Worm (Caenorhabditis elegans) whole organism, young adult: ENCODE results near the gene puf-11.

Experiments
- B0019.2 ChIP-seq: fragments of 200-800 bp; sonication (Bioruptor generic); conservative IDR thresholded peaks from 2 replicates; pipeline ENCODE4 v1.3.6; 2022; ENCODE audit warnings: missing genetic modification reagents, missing genetic modification characterization, missing compliant biosample characterization
- B0261.1 ChIP-seq: sonication (generic microtip); optimal IDR thresholded peaks from 2 replicates; lab custom pipeline; 2016; ENCODE audit warnings: mild to moderate bottlenecking, missing genetic modification characterization, moderate library complexity, missing compliant biosample characterization
- F23B12.7 ChIP-seq: sonication (generic microtip); optimal IDR thresholded peaks from 2 replicates; lab custom pipeline; 2017; ENCODE audit warnings: missing genetic modification characterization, mild to moderate bottlenecking, missing compliant biosample characterization, antibody characterized with exemption, moderate library complexity; ENCODE audit not compliant: insufficient read depth
- F33H1.4 ChIP-seq: fragments of 200-800 bp; sonication (Bioruptor generic); IDR thresholded peaks from 2 replicates; pipeline ENCODE4 v1.3.6; 2022; ENCODE audit warnings: missing genetic modification reagents, missing genetic modification characterization, missing compliant biosample characterization
- F39B2.1 ChIP-seq: fragments of 200-800 bp; sonication (Bioruptor generic); IDR thresholded peaks from 2 replicates; pipeline ENCODE4 v1.3.6; 2022; ENCODE audit warnings: missing genetic modification reagents, missing genetic modification characterization, missing compliant biosample characterization
- F55B11.4 ChIP-seq: sonication (generic microtip); optimal IDR thresholded peaks from 2 replicates; lab custom pipeline; 2016; ENCODE audit warnings: missing compliant biosample characterization, missing genetic modification characterization, borderline replicate concordance; ENCODE audit not compliant: insufficient read depth
- T07F8.4 ChIP-seq: sonication (generic microtip); optimal IDR thresholded peaks from 2 replicates; lab custom pipeline; 2016; ENCODE audit warnings: mild to moderate bottlenecking, missing genetic modification characterization, moderate library complexity, missing compliant biosample characterization
- T26A5.8 ChIP-seq: sonication (generic microtip); optimal IDR thresholded peaks from 2 replicates; lab custom pipeline; 2016; ENCODE audit warnings: missing genetic modification characterization, missing compliant biosample characterization
- Y67H2A.10 ChIP-seq: fragments of 200-800 bp; sonication (Bioruptor generic); conservative IDR thresholded peaks from 2 replicates; pipeline ENCODE4 v1.3.6; 2022; ENCODE audit warnings: missing genetic modification reagents, missing genetic modification characterization, missing compliant biosample characterization
- Y95B8A.8 ChIP-seq: fragments of 200-800 bp; sonication (Bioruptor generic); IDR thresholded peaks from 2 replicates; pipeline ENCODE4 v1.3.6; 2022; ENCODE audit warnings: missing genetic modification reagents, missing genetic modification characterization, missing compliant biosample characterization
- ZK185.1 ChIP-seq: sonication (generic microtip); optimal IDR thresholded peaks from 2 replicates; lab custom pipeline; 2016; ENCODE audit warnings: mild to moderate bottlenecking, missing genetic modification characterization, missing compliant biosample characterization; ENCODE audit not compliant: poor library complexity, severe bottlenecking
- ama-1 ChIP-seq, 3 experiments: fragments of 150-350 bp in 1 of 3; sonication (generic microtip) in 2 of 3; optimal IDR thresholded peaks; 2 replicates each; lab custom pipeline; 2014 to 2018; ENCODE audit warnings: missing biosample characterization in 2 of 3, missing genetic modification characterization in 2 of 3, missing genetic modification reagents in 2 of 3
- aptf-3 ChIP-seq: fragments of 200-800 bp; sonication (Bioruptor generic); IDR thresholded peaks from 2 replicates; pipeline ENCODE4 v1.3.6; 2022; ENCODE audit warnings: missing genetic modification characterization, missing compliant biosample characterization
- attf-3 ChIP-seq: fragments of 200-800 bp; sonication (Bioruptor generic); conservative IDR thresholded peaks from 2 replicates; pipeline ENCODE4 v1.3.6; 2022; ENCODE audit warnings: missing genetic modification reagents, missing genetic modification characterization, missing compliant biosample characterization
- bed-2 ChIP-seq: fragments of 200-800 bp; sonication (Bioruptor generic); IDR thresholded peaks from 2 replicates; pipeline ENCODE4 v1.3.6; 2022; ENCODE audit warnings: missing genetic modification reagents, missing genetic modification characterization, missing compliant biosample characterization
- ccch-3 ChIP-seq: fragments of 200-800 bp; sonication (Bioruptor generic); optimal IDR thresholded peaks from 2 replicates; lab custom pipeline; 2018; ENCODE audit warnings: mild to moderate bottlenecking, missing genetic modification characterization, missing compliant biosample characterization
- ceh-40 ChIP-seq: fragments of 200-800 bp; sonication (Bioruptor generic); IDR thresholded peaks from 2 replicates; pipeline ENCODE4 v1.3.6; 2022; ENCODE audit warnings: missing genetic modification characterization, missing compliant biosample characterization
- die-1 ChIP-seq: sonication (generic microtip); optimal IDR thresholded peaks from 2 replicates; lab custom pipeline; 2016; ENCODE audit warnings: missing genotype, mild to moderate bottlenecking, missing genetic modification characterization, missing compliant biosample characterization
- dox-1 ChIP-seq: fragments of 200-800 bp; sonication (Bioruptor generic); IDR thresholded peaks from 2 replicates; pipeline ENCODE4 v1.3.6; 2022; ENCODE audit warnings: missing genetic modification reagents, missing genetic modification characterization, missing compliant biosample characterization
- dpff-1 ChIP-seq: sonication (generic microtip); optimal IDR thresholded peaks from 2 replicates; lab custom pipeline; 2017; ENCODE audit warnings: mild to moderate bottlenecking, missing genetic modification characterization, missing compliant biosample characterization
- efl-1 ChIP-seq: fragments of 150-350 bp; optimal IDR thresholded peaks from 2 replicates; lab custom pipeline; 2014; ENCODE audit warnings: missing biosample characterization, missing genetic modification reagents, missing genetic modification characterization
- ets-4 ChIP-seq: fragments of 200-800 bp; sonication (Bioruptor generic); optimal IDR thresholded peaks from 2 replicates; lab custom pipeline; 2018; ENCODE audit warnings: mild to moderate bottlenecking, missing genetic modification characterization, missing compliant biosample characterization
- hsf-1 ChIP-seq: fragments of 200-800 bp; sonication (Bioruptor generic); IDR thresholded peaks from 2 replicates; pipeline ENCODE4 v1.3.6; 2022; ENCODE audit warnings: missing genetic modification reagents, missing genetic modification characterization, missing compliant biosample characterization
- lin-26 ChIP-seq: fragments of 200-800 bp; sonication (Bioruptor generic); IDR thresholded peaks from 2 replicates; pipeline ENCODE4 v1.3.6; 2022; ENCODE audit warnings: missing genetic modification reagents, missing genetic modification characterization, missing compliant biosample characterization
- lin-35 ChIP-seq, 3 experiments: fragments of 150-350 bp in 2 of 3; sonication (generic microtip) in 1 of 3; optimal IDR thresholded peaks; 2 replicates each; lab custom pipeline; 2014 to 2018; ENCODE audit warnings: missing biosample characterization in 3 of 3, missing genetic modification characterization in 3 of 3, missing genetic modification reagents in 3 of 3
- lsy-27 ChIP-seq: sonication (generic microtip); optimal IDR thresholded peaks from 2 replicates; lab custom pipeline; 2017; ENCODE audit warnings: missing genetic modification characterization, mild to moderate bottlenecking, missing compliant biosample characterization, antibody characterized with exemption, missing genotype, borderline replicate concordance; ENCODE audit not compliant: insufficient read depth
- mcd-1 ChIP-seq: fragments of 200-800 bp; sonication (Bioruptor generic); IDR thresholded peaks from 2 replicates; pipeline ENCODE4 v1.3.6; 2022; ENCODE audit warnings: missing genetic modification reagents, missing genetic modification characterization, missing compliant biosample characterization
- nfya-1 ChIP-seq: sonication (generic microtip); optimal IDR thresholded peaks from 2 replicates; lab custom pipeline; 2017; ENCODE audit warnings: antibody characterized with exemption, missing compliant biosample characterization, missing genetic modification characterization, borderline replicate concordance; ENCODE audit not compliant: insufficient read depth
- nfya-2 ChIP-seq: fragments of 200-800 bp; sonication (Bioruptor generic); IDR thresholded peaks from 2 replicates; pipeline ENCODE4 v1.3.6; 2022; ENCODE audit warnings: missing genetic modification reagents, missing genetic modification characterization, missing compliant biosample characterization
- nfyb-1 ChIP-seq: fragments of 200-800 bp; sonication (Bioruptor generic); IDR thresholded peaks from 2 replicates; pipeline ENCODE4 v1.3.6; 2022; ENCODE audit warnings: missing genetic modification reagents, missing genetic modification characterization, missing compliant biosample characterization
- pbrm-1 ChIP-seq: fragments of 200-800 bp; sonication (Bioruptor generic); IDR thresholded peaks from 2 replicates; pipeline ENCODE4 v1.3.6; 2022; ENCODE audit warnings: missing genetic modification reagents, missing genetic modification characterization, missing compliant biosample characterization
- rec-8 ChIP-seq, 2 experiments: sonication (generic microtip); optimal IDR thresholded peaks; 2 replicates each; lab custom pipeline; 2016; ENCODE audit warnings: mild to moderate bottlenecking in 2 of 2, missing genetic modification characterization in 2 of 2, missing genetic modification reagents in 2 of 2, missing genotype in 2 of 2, missing biosample characterization in 1 of 2, missing compliant biosample characterization in 1 of 2, moderate library complexity in 1 of 2
- snpc-1.1 ChIP-seq: sonication (generic microtip); optimal IDR thresholded peaks from 2 replicates; lab custom pipeline; 2017; ENCODE audit warnings: missing genetic modification characterization, mild to moderate bottlenecking, missing compliant biosample characterization, antibody characterized with exemption, moderate library complexity, missing genotype, missing genetic modification reagents; ENCODE audit not compliant: insufficient read depth
- snpc-3.4 ChIP-seq: sonication (generic microtip); optimal IDR thresholded peaks from 2 replicates; lab custom pipeline; 2017; ENCODE audit warnings: missing genetic modification characterization, mild to moderate bottlenecking, missing compliant biosample characterization, antibody characterized with exemption, moderate library complexity, missing genotype, missing genetic modification reagents
- snpc-4 ChIP-seq, 5 experiments: fragments of 150-350 bp in 1 of 5; sonication (generic microtip) in 4 of 5; optimal IDR thresholded peaks; 2 replicates each; lab custom pipeline; 2014 to 2018; ENCODE audit warnings: missing genetic modification characterization in 5 of 5, missing biosample characterization in 3 of 5, antibody characterized with exemption in 2 of 5, mild to moderate bottlenecking in 2 of 5, missing compliant biosample characterization in 2 of 5, missing genotype in 2 of 5, moderate library complexity in 2 of 5, missing genetic modification reagents in 1 of 5
- tbp1 ChIP-seq: fragments of 200-800 bp; sonication (Bioruptor generic); optimal IDR thresholded peaks from 2 replicates; lab custom pipeline; 2018; ENCODE audit warnings: mild to moderate bottlenecking, missing genetic modification characterization, missing compliant biosample characterization
- unc-130 ChIP-seq: sonication (generic microtip); optimal IDR thresholded peaks from 2 replicates; lab custom pipeline; 2016; ENCODE audit warnings: missing genetic modification reagents, missing genetic modification characterization, missing compliant biosample characterization
- ztf-25 ChIP-seq: fragments of 200-800 bp; sonication (Bioruptor generic); IDR thresholded peaks from 2 replicates; pipeline ENCODE4 v1.3.6; 2022; ENCODE audit warnings: missing genetic modification reagents, missing genetic modification characterization, missing compliant biosample characterization
- ztf-28 ChIP-seq: fragments of 200-800 bp; sonication (Bioruptor generic); IDR thresholded peaks from 2 replicates; pipeline ENCODE4 v1.3.6; 2022; ENCODE audit warnings: missing genetic modification reagents, missing genetic modification characterization, missing compliant biosample characterization
- ztf-3 ChIP-seq: fragments of 200-800 bp; sonication (Bioruptor generic); optimal IDR thresholded peaks from 2 replicates; lab custom pipeline; 2018; ENCODE audit warnings: mild to moderate bottlenecking, missing genetic modification characterization, missing compliant biosample characterization

puf-11 gene

DNA sequence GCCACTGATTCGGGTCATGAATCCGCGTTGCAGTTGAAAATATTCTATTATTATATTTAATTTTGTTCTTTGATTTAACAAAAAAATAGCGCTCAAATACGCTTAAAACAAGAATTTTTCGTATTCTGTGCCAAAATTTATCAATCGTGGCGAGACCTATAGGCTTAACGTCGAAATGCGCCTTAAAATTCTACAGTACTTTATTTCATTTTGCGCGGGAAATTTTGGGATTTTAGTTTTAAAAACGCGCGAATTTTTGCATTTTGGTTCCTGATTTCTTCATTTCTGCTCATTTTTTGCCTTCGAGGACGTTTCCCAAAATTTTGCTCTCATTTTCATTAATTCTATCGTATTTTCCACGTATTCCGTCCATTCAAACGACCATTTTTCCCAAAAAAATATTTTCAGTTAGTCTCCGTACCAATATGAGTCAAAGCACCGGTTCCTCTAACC is at the start of gene puf-11 (continued):
- TF ChIP-seq ccch-3, result no peak
- TF ChIP-seq lsy-27 (tag; lab: Kevin White, UChicago), result no peak
- no peak for TF ChIP-seq T07F8.4 (tag; lab: Kevin White, UChicago)
- TF ChIP-seq ztf-3 (GFP tag; lab: Kevin White, UChicago), result no peak
- TF ChIP-seq dpff-1 (tag; lab: Kevin White, UChicago), result no peak
- TF ChIP-seq ztf-28 (GFP tag; lab: Robert Waterston, UW), result no peak
- no peak for TF ChIP-seq F39B2.1 (GFP tag; lab: Robert Waterston, UW)
- peak; percentile 67 for TF ChIP-seq tbp1
- 0 out of 2 replicates have a peak, but pooled peaks have one; percentile 25 for TF ChIP-seq Y67H2A.10
- peak; percentile 98 for TF ChIP-seq F33H1.4 (GFP tag; lab: Robert Waterston, UW)
- TF ChIP-seq nfyb-1 (GFP tag; lab: Robert Waterston, UW), result no peak
- no peak for TF ChIP-seq nfya-2 (GFP tag; lab: Robert Waterston, UW)
- TF ChIP-seq ceh-40 (GFP tag; lab: Robert Waterston, UW), result no peak
- TF ChIP-seq ZK185.1, result no peak
- peak in 1 of 3 experiments; percentile 48 for TF ChIP-seq lin-35 (GFP tag; optimal IDR thresholded peaks at IDR 0.05; lab: Kevin White, UChicago)
- TF ChIP-seq T26A5.8 (tag; lab: Kevin White, UChicago), result no peak
- TF ChIP-seq efl-1 (GFP tag; lab: Kevin White, UChicago), result peak; percentile 97
- peak in 1 of 2 experiments; percentile 40 for TF ChIP-seq rec-8 (tag; optimal IDR thresholded peaks at IDR 0.05; lab: Kevin White, UChicago)
- TF ChIP-seq nfya-1, result no peak
- TF ChIP-seq hsf-1 (GFP tag; lab: Robert Waterston, UW), result peak; percentile 83
- TF ChIP-seq pbrm-1 (GFP tag; lab: Robert Waterston, UW), result 0 out of 2 replicates have a peak, but pooled peaks have one; percentile 37
- peak; percentile 79 for TF ChIP-seq unc-130 (GFP tag; lab: Kevin White, UChicago)
- no peak for TF ChIP-seq B0261.1 (tag; lab: Kevin White, UChicago)
- no peak for TF ChIP-seq die-1 (tag; lab: Kevin White, UChicago)
- TF ChIP-seq dox-1 (GFP tag; lab: Robert Waterston, UW), result peak; percentile 89
- TF ChIP-seq Y95B8A.8, result peak; percentile 61; the same call in 1 of the 2 replicates
- TF ChIP-seq ets-4 (GFP tag; lab: Kevin White, UChicago), result no peak
- TF ChIP-seq ama-1 (optimal IDR thresholded peaks at IDR 0.05; lab: Kevin White, UChicago), result no peak
- TF ChIP-seq ama-1 (GFP tag; optimal IDR thresholded peaks at IDR 0.05; lab: Kevin White, UChicago), result no peak
- TF ChIP-seq, all 124 proteins: peak for 41

DNA sequence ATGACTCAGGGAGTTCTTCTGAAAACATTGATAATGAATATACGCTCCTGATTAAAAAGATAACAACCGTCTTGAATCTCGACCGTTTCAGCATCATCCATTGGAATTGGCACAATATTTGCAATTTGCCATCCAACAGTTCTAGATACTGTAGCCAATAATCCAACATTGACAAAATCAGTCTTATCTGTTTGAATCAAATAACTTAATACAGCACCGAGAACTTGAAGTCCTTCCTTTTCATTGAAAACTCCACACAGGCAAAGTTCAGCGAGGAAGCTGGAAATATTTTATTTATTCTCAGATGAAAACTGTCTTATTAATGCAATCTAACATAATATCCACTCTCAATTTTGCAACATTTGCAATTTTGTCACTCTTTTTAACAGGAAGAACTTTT is 49.1 kb upstream of the puf-11 start:
- TF ChIP-seq lin-26 (0 out of 2 replicates have a peak, but pooled peaks have one; percentile 11), snpc-1.1 (no peak)

DNA sequence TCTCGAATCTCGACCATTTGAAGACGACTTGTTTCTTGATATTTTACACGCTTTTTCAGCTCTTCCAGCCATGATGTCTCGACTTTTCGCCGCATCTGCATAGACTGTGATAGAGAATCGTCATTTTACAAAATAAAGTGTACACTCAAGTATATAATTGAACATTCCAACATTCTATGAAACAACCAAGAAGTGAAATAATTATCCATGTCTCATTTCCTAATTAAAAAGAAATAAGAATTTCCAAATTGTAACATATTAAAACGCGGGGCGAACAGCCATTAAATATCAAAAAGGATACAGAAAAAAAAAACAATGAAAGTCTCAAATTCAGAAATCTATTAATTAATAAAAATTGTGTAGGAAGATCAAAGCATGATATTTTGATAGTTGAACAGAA is 48.4 kb upstream of the puf-11 start, which contains the start of gene smg-3:
smg-3 (minus strand) TSS at position 101 of the 400 bp plus-strand sequence.
- no peak for TF ChIP-seq attf-3 (GFP tag; lab: Robert Waterston, UW)
- no peak for TF ChIP-seq ztf-25 (GFP tag; lab: Robert Waterston, UW)
- TF ChIP-seq F55B11.4 (tag; lab: Kevin White, UChicago), result no peak
- TF ChIP-seq aptf-3 (GFP tag; lab: Robert Waterston, UW), result no peak
- peak; percentile 31; the same call in 1 of the 2 replicates for TF ChIP-seq pbrm-1 (GFP tag; lab: Robert Waterston, UW)
- no peak for TF ChIP-seq ama-1 (optimal IDR thresholded peaks at IDR 0.05; lab: Kevin White, UChicago)
- peak in 1 of 2 experiments; percentile 48 for TF ChIP-seq ama-1 (GFP tag; optimal IDR thresholded peaks at IDR 0.05; lab: Kevin White, UChicago)
- TF ChIP-seq B0019.2, result no peak
- TF ChIP-seq snpc-3.4, result peak; percentile 15
- TF ChIP-seq F23B12.7 (tag; lab: Kevin White, UChicago), result no peak
- TF ChIP-seq snpc-4 (GFP tag; optimal IDR thresholded peaks at IDR 0.05; lab: Kevin White, UChicago), result no peak
- TF ChIP-seq snpc-4 (tag; optimal IDR thresholded peaks at IDR 0.05; lab: Kevin White, UChicago), result peak in 1 of 4 experiments; percentile 65
- 0 out of 2 replicates have a peak, but pooled peaks have one; percentile 6 for TF ChIP-seq hsf-1 (GFP tag; lab: Robert Waterston, UW)
- TF ChIP-seq bed-2 (GFP tag; lab: Robert Waterston, UW), result no peak
- TF ChIP-seq mcd-1 (GFP tag; lab: Robert Waterston, UW), result no peak
